Worm (Caenorhabditis elegans) whole organism, L1 larva: ENCODE data around the gene srbc-77.

Experiments
- C34B4.2 ChIP-seq: sonication (generic microtip); optimal IDR thresholded peaks from 2 replicates; lab custom pipeline; 2017; ENCODE audit warnings: mild to moderate bottlenecking, missing genetic modification characterization, missing compliant biosample characterization
- alr-1 ChIP-seq: fragments of 200-800 bp; sonication (Bioruptor generic); optimal IDR thresholded peaks from 2 replicates; lab custom pipeline; 2018; ENCODE audit warnings: borderline replicate concordance, mild to moderate bottlenecking, missing genetic modification characterization, missing compliant biosample characterization
- ceh-88 ChIP-seq: fragments of 200-800 bp; sonication (Bioruptor generic); IDR thresholded peaks from 2 replicates; pipeline ENCODE4 v1.3.6; 2022; ENCODE audit warnings: missing genetic modification characterization, missing compliant biosample characterization
- ces-1 ChIP-seq: fragments of 150-350 bp; optimal IDR thresholded peaks from 2 replicates; lab custom pipeline; 2014; ENCODE audit warnings: missing biosample characterization, missing genetic modification reagents, missing genetic modification characterization
- dpl-1 ChIP-seq, 3 experiments: fragments of 150-350 bp in 2 of 3; sonication (generic microtip) in 1 of 3; optimal IDR thresholded peaks; 2 replicates each; lab custom pipeline; 2014 to 2017; ENCODE audit warnings: missing biosample characterization in 3 of 3, missing genetic modification characterization in 3 of 3, missing genetic modification reagents in 3 of 3
- efl-1 ChIP-seq, 4 experiments: fragments of 150-350 bp; optimal IDR thresholded peaks in 3 of 4; peaks in 1 of 4; 1 replicate in 1 of 4; 2 replicates in 3 of 4; lab custom pipeline; 2014; ENCODE audit warnings: missing biosample characterization in 2 of 4, missing genetic modification characterization in 2 of 4, missing genetic modification reagents in 2 of 4
- fos-1 ChIP-seq: fragments of 150-350 bp; optimal IDR thresholded peaks from 2 replicates; lab custom pipeline; 2014; ENCODE audit warnings: missing biosample characterization, missing genetic modification characterization
- nhr-11 ChIP-seq: fragments of 150-350 bp; optimal IDR thresholded peaks from 2 replicates; lab custom pipeline; 2014; ENCODE audit warnings: missing biosample characterization, missing genetic modification characterization
- nhr-76 ChIP-seq: sonication (generic microtip); optimal IDR thresholded peaks from 2 replicates; lab custom pipeline; 2017; ENCODE audit warnings: missing biosample characterization, missing genetic modification characterization
- nhr-84 ChIP-seq: sonication (generic microtip); optimal IDR thresholded peaks from 2 replicates; lab custom pipeline; 2017; ENCODE audit warnings: missing biosample characterization, missing genetic modification characterization
- unc-30 ChIP-seq: sonication (generic microtip); optimal IDR thresholded peaks from 2 replicates; lab custom pipeline; 2017; ENCODE audit warnings: missing biosample characterization, missing genetic modification characterization
- unc-86 ChIP-seq: sonication (generic microtip); optimal IDR thresholded peaks from 2 replicates; lab custom pipeline; 2016; ENCODE audit warnings: missing genetic modification characterization, missing compliant biosample characterization
- unc-98 ChIP-seq: fragments of 200-800 bp; sonication (Bioruptor generic); IDR thresholded peaks from 2 replicates; pipeline ENCODE4 v1.3.6; 2022; ENCODE audit warnings: missing genetic modification characterization, missing compliant biosample characterization

- TF ChIP-seq unc-30 (tag; lab: Kevin White, UChicago) (no peak), nhr-84 (tag; lab: Kevin White, UChicago) (no peak), ces-1 (GFP tag; lab: Kevin White, UChicago) (no peak), C34B4.2 (tag; lab: Kevin White, UChicago) (no peak), ceh-88 (no peak), efl-1 (optimal IDR thresholded peaks at IDR 0.05; lab: Kevin White, UChicago) (no peak), efl-1 (GFP tag; optimal IDR thresholded peaks at IDR 0.05 in 1 of 2; lab: Kevin White, UChicago) (no peak), nhr-76 (tag; lab: Kevin White, UChicago) (no peak), alr-1 (no peak), unc-86 (tag; lab: Kevin White, UChicago) (no peak), unc-98 (GFP tag; lab: Robert Waterston, UW) (no peak), dpl-1 (GFP tag; optimal IDR thresholded peaks at IDR 0.05; lab: Kevin White, UChicago) (no peak), nhr-11 (no peak), fos-1 (tag; lab: Kevin White, UChicago) (no peak)
Observed at ce11 chrV:15943125-15943524, 13.1 kb downstream of the srbc-77 start, which contains the start of gene srw-53.
